Fruit fly (Drosophila melanogaster) whole organism, prepupa: ENCODE measurements around the gene CG42397.

Source experiments
- CG10631 ChIP-seq: fragments of 200-800 bp; sonication (Bioruptor generic); optimal IDR thresholded peaks from 2 replicates; lab custom pipeline; 2016; ENCODE audit warnings: missing biosample characterization, missing genetic modification characterization
- CG10669 ChIP-seq: fragments of 200-800 bp; sonication (Bioruptor generic); optimal IDR thresholded peaks from 3 replicates; lab custom pipeline; 2018; ENCODE audit warnings: missing biosample characterization, mild to moderate bottlenecking, missing genetic modification characterization, moderate library complexity
- CG11294 ChIP-seq: fragments of 200-800 bp; sonication (Bioruptor generic); IDR thresholded peaks from 2 replicates; pipeline ENCODE4 v1.3.6; 2022; ENCODE audit warnings: missing biosample characterization, missing genetic modification characterization
- CG11762 ChIP-seq: fragments of 200-800 bp; sonication (Bioruptor generic); optimal IDR thresholded peaks from 3 replicates; lab custom pipeline; 2016; ENCODE audit warnings: missing biosample characterization, missing genetic modification characterization; ENCODE audit not compliant: insufficient read depth
- CG11902 ChIP-seq: fragments of 200-800 bp; sonication (Bioruptor generic); optimal IDR thresholded peaks from 3 replicates; lab custom pipeline; 2016; ENCODE audit warnings: missing biosample characterization, missing genetic modification characterization
- CG15336 ChIP-seq: fragments of 200-800 bp; sonication (Bioruptor generic); IDR thresholded peaks from 2 replicates; pipeline ENCODE4 v1.3.6; 2022; ENCODE audit warnings: missing biosample characterization, missing genetic modification characterization
- CG3032 ChIP-seq: fragments of 200-800 bp; optimal IDR thresholded peaks from 2 replicates; lab custom pipeline; 2019; ENCODE audit warnings: missing biosample characterization, mild to moderate bottlenecking, missing genetic modification characterization, moderate library complexity
- CG31627 ChIP-seq: fragments of 200-800 bp; sonication (Bioruptor generic); optimal IDR thresholded peaks from 3 replicates; lab custom pipeline; 2016; ENCODE audit warnings: missing biosample characterization, missing genetic modification characterization
- CG32006 ChIP-seq: fragments of 200-800 bp; sonication (Bioruptor generic); optimal IDR thresholded peaks from 3 replicates; lab custom pipeline; 2017; ENCODE audit warnings: missing biosample characterization, mild to moderate bottlenecking, missing genetic modification characterization
- CG3919 ChIP-seq: fragments of 200-800 bp; sonication (Bioruptor generic); optimal IDR thresholded peaks from 3 replicates; lab custom pipeline; 2016; ENCODE audit warnings: missing biosample characterization, missing genetic modification characterization
- CG6163 ChIP-seq: fragments of 200-800 bp; sonication (Bioruptor generic); IDR thresholded peaks from 3 replicates; pipeline ENCODE4 v1.3.6; 2022; ENCODE audit warnings: missing biosample characterization, missing genetic modification characterization
- CG6792 ChIP-seq: fragments of 200-800 bp; sonication (Bioruptor generic); optimal IDR thresholded peaks from 3 replicates; lab custom pipeline; 2016; ENCODE audit warnings: missing biosample characterization, missing genetic modification characterization
- CG6808 ChIP-seq: fragments of 200-800 bp; sonication (Bioruptor generic); optimal IDR thresholded peaks from 3 replicates; lab custom pipeline; 2017; ENCODE audit warnings: missing biosample characterization, missing genetic modification characterization, mild to moderate bottlenecking, moderate library complexity, missing genetic modification reagents
- CG6854 ChIP-seq: fragments of 200-800 bp; sonication (Bioruptor generic); optimal IDR thresholded peaks from 2 replicates; lab custom pipeline; 2017; ENCODE audit warnings: missing biosample characterization, mild to moderate bottlenecking, missing genetic modification characterization
- CG8119 ChIP-seq: fragments of 200-800 bp; sonication (Bioruptor generic); IDR thresholded peaks from 3 replicates; pipeline ENCODE4 v1.3.6; 2022; ENCODE audit warnings: missing biosample characterization, missing genetic modification characterization
- CG8319 ChIP-seq: fragments of 200-800 bp; sonication (Bioruptor generic); optimal IDR thresholded peaks from 3 replicates; lab custom pipeline; 2016; ENCODE audit warnings: missing biosample characterization, missing genetic modification characterization
- CG8632 ChIP-seq: fragments of 200-800 bp; sonication (Bioruptor generic); optimal IDR thresholded peaks from 3 replicates; lab custom pipeline; 2016; ENCODE audit warnings: missing biosample characterization, missing genetic modification characterization
- CG9139 ChIP-seq: fragments of 200-800 bp; sonication (Bioruptor generic); optimal IDR thresholded peaks from 3 replicates; lab custom pipeline; 2017; ENCODE audit warnings: missing biosample characterization, mild to moderate bottlenecking, missing genetic modification characterization
- Eip75B ChIP-seq: fragments of 200-800 bp; sonication (Bioruptor generic); optimal IDR thresholded peaks from 3 replicates; lab custom pipeline; 2016; ENCODE audit warnings: missing biosample characterization, missing genetic modification characterization
- Eip78C ChIP-seq: fragments of 200-800 bp; sonication (Bioruptor generic); peaks from one replicate; lab custom pipeline; 2016; ENCODE audit warnings: missing biosample characterization, missing genetic modification characterization
- Eip93F ChIP-seq: fragments of 200-800 bp; sonication (Bioruptor generic); optimal IDR thresholded peaks from 2 replicates; lab custom pipeline; 2016; ENCODE audit warnings: missing biosample characterization, mild to moderate bottlenecking, missing genetic modification characterization
- Ets21C ChIP-seq: fragments of 200-800 bp; sonication (Bioruptor generic); optimal IDR thresholded peaks from 3 replicates; lab custom pipeline; 2016; ENCODE audit warnings: missing biosample characterization, missing genetic modification characterization
- Ets96B ChIP-seq: fragments of 200-800 bp; optimal IDR thresholded peaks from 2 replicates; lab custom pipeline; 2019; ENCODE audit warnings: missing biosample characterization, mild to moderate bottlenecking, missing genetic modification characterization, moderate library complexity
- Gug ChIP-seq: fragments of 200-800 bp; sonication (Bioruptor generic); IDR thresholded peaks from 2 replicates; pipeline ENCODE4 v1.3.6; 2022; ENCODE audit warnings: missing biosample characterization, missing genetic modification characterization
- Hr38 ChIP-seq: sonication (Bioruptor generic); optimal IDR thresholded peaks from 2 replicates; lab custom pipeline; 2016; ENCODE audit warnings: missing biosample characterization, missing genetic modification characterization
- Hr4 ChIP-seq: fragments of 200-800 bp; sonication (Bioruptor generic); optimal IDR thresholded peaks from 3 replicates; lab custom pipeline; 2016; ENCODE audit warnings: missing biosample characterization, missing genetic modification characterization
- Lpt ChIP-seq: fragments of 200-800 bp; sonication (Bioruptor generic); optimal IDR thresholded peaks from 3 replicates; lab custom pipeline; 2016; ENCODE audit warnings: missing biosample characterization, missing genetic modification characterization
- Met ChIP-seq: fragments of 200-800 bp; sonication (Bioruptor generic); optimal IDR thresholded peaks from 3 replicates; lab custom pipeline; 2016; ENCODE audit warnings: missing biosample characterization, missing genetic modification characterization
- OdsH ChIP-seq: fragments of 200-800 bp; sonication (Bioruptor generic); optimal IDR thresholded peaks from 3 replicates; lab custom pipeline; 2016; ENCODE audit warnings: missing biosample characterization, missing genetic modification characterization
- Smox ChIP-seq: fragments of 200-800 bp; sonication (Bioruptor generic); optimal IDR thresholded peaks from 3 replicates; lab custom pipeline; 2016; ENCODE audit warnings: missing biosample characterization, missing genetic modification characterization
- Sox102F ChIP-seq: fragments of 200-800 bp; sonication (Bioruptor generic); optimal IDR thresholded peaks from 2 replicates; lab custom pipeline; 2016; ENCODE audit warnings: missing biosample characterization, mild to moderate bottlenecking, missing genetic modification characterization
- Sox14 ChIP-seq: fragments of 200-800 bp; sonication (Bioruptor generic); optimal IDR thresholded peaks from 3 replicates; lab custom pipeline; 2016; ENCODE audit warnings: missing biosample characterization, missing genetic modification characterization
- Sox15 ChIP-seq: fragments of 200-800 bp; sonication (Bioruptor generic); optimal IDR thresholded peaks from 3 replicates; lab custom pipeline; 2016; ENCODE audit warnings: missing biosample characterization, missing genetic modification characterization
- achi ChIP-seq: fragments of 200-800 bp; sonication (Bioruptor generic); optimal IDR thresholded peaks from 3 replicates; lab custom pipeline; 2016; ENCODE audit warnings: missing biosample characterization, missing genetic modification characterization
- acj6 ChIP-seq: fragments of 200-800 bp; sonication (Bioruptor generic); optimal IDR thresholded peaks from 3 replicates; lab custom pipeline; 2016; ENCODE audit warnings: missing biosample characterization, missing genetic modification characterization
- cyc ChIP-seq: fragments of 200-800 bp; sonication (Bioruptor generic); optimal IDR thresholded peaks from 3 replicates; lab custom pipeline; 2016; ENCODE audit warnings: missing biosample characterization, missing genetic modification characterization
- dac ChIP-seq: fragments of 200-800 bp; sonication (Bioruptor generic); optimal IDR thresholded peaks from 2 replicates; lab custom pipeline; 2017; ENCODE audit warnings: missing biosample characterization, mild to moderate bottlenecking, missing genetic modification characterization
- dsx ChIP-seq: fragments of 200-800 bp; optimal IDR thresholded peaks from 3 replicates; lab custom pipeline; 2019; ENCODE audit warnings: missing biosample characterization, mild to moderate bottlenecking, missing genetic modification characterization, moderate library complexity; ENCODE audit not compliant: poor library complexity, severe bottlenecking
- eg ChIP-seq: fragments of 200-800 bp; sonication (Bioruptor generic); IDR thresholded peaks from 3 replicates; pipeline ENCODE4 v1.3.6; 2022; ENCODE audit warnings: missing biosample characterization, missing genetic modification characterization
- fkh ChIP-seq: fragments of 200-800 bp; sonication (Bioruptor generic); optimal IDR thresholded peaks from 3 replicates; lab custom pipeline; 2017; ENCODE audit warnings: missing biosample characterization, mild to moderate bottlenecking, missing genetic modification characterization, moderate library complexity
- lz ChIP-seq: fragments of 200-800 bp; sonication (Bioruptor generic); optimal IDR thresholded peaks from 3 replicates; lab custom pipeline; 2016; ENCODE audit warnings: missing biosample characterization, missing genetic modification characterization
- salr ChIP-seq, 2 experiments: fragments of 200-800 bp; sonication (Bioruptor generic); optimal IDR thresholded peaks; 3 replicates each; lab custom pipeline; 2016 to 2018; ENCODE audit warnings: missing biosample characterization in 2 of 2, missing genetic modification characterization in 2 of 2, mild to moderate bottlenecking in 1 of 2
- ss ChIP-seq, 2 experiments: fragments of 200-800 bp; sonication (Bioruptor generic); optimal IDR thresholded peaks; 2 replicates in 1 of 2; 3 replicates in 1 of 2; lab custom pipeline; 2017 to 2018; ENCODE audit warnings: mild to moderate bottlenecking in 2 of 2, missing biosample characterization in 2 of 2, missing genetic modification characterization in 2 of 2, moderate library complexity in 1 of 2
- svp ChIP-seq: fragments of 200-800 bp; sonication (Bioruptor generic); peaks from one replicate; lab custom pipeline; 2016; ENCODE audit warnings: missing biosample characterization, missing genetic modification characterization
- vri ChIP-seq: fragments of 200-800 bp; sonication (Bioruptor generic); optimal IDR thresholded peaks from 3 replicates; lab custom pipeline; 2016; ENCODE audit warnings: missing biosample characterization, mild to moderate bottlenecking, missing genetic modification characterization

Gene CG42397

DNA sequence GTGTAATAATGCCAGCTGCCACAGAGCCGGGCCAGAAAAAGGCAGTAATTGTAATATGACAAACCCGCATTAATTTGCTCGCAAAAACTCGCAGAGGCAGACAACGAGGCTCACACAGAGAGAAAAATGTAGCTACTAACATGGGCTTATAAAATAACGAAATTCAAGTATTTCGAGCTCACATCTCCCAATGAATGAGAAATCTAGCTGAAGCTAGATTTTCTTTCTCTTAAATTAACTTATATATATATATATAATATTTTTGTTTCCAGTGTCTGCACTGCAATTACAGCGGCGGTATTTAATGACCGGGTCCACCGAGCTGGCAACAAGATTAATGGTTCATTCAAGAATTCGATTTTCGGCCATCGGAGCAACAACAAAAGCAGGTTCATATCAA lies 42.6 kb upstream of the CG42397 start (continued):
- peak; percentile 68 for TF ChIP-seq CG6854
- peak; percentile 80 for TF ChIP-seq CG6163
- no peak for TF ChIP-seq CG9139 (GFP tag; lab: Kevin White, UChicago)
- peak; percentile 49 for TF ChIP-seq CG11902 (GFP tag; lab: Kevin White, UChicago)
- peak; percentile 53 for TF ChIP-seq acj6 (GFP tag; lab: Kevin White, UChicago)
- peak; percentile 1 for TF ChIP-seq Eip75B
- TF ChIP-seq svp (GFP tag; lab: Kevin White, UChicago), result peak; percentile 78
- peak; percentile 80 for TF ChIP-seq eg (GFP tag; lab: Robert Waterston, UW)
- TF ChIP-seq CG8119 (GFP tag; lab: Robert Waterston, UW), result peak; percentile 58; the same call in 2 of the 3 replicates
- peak; percentile 76 for TF ChIP-seq CG8632
- TF ChIP-seq Ets96B (tag; lab: Kevin White, UChicago), result peak; percentile 24
- TF ChIP-seq ss (GFP tag; optimal IDR thresholded peaks at IDR 0.05; lab: Kevin White, UChicago), result no peak
- no peak for TF ChIP-seq Eip93F (GFP tag; lab: Kevin White, UChicago)
- TF ChIP-seq Sox102F (GFP tag; lab: Kevin White, UChicago), result peak; percentile 64
- TF ChIP-seq lz, result peak; percentile 24
- TF ChIP-seq Ets21C (GFP tag; lab: Kevin White, UChicago), result no peak
- TF ChIP-seq CG10631 (GFP tag; lab: Kevin White, UChicago), result peak; percentile 22
- no peak for TF ChIP-seq salr (GFP tag; optimal IDR thresholded peaks at IDR 0.05; lab: Kevin White, UChicago)

DNA sequence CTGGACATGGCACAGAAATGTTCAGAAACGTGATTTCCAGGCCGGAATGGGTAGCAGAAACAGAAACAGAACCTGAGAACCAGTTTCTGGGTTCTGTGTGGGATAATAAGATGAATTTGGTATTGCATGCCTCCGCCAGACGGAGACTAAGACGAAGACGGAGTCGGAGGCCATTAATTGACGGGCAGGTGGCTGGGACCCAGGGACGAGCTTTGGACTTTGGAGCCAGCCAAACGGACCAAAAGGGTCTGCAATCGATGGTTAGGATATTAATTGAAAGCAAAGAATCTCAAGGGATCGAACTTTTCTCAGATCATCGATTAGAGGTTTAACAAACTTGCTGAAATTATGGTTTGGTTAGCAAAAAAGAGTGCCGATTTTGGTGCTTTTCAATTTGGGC lies 40.7 kb upstream of the CG42397 start:
- TF ChIP-seq CG9139 (GFP tag; lab: Kevin White, UChicago), result peak; percentile 57
- no peak for TF ChIP-seq CG3919
- TF ChIP-seq CG11294 (GFP tag; lab: Robert Waterston, UW), result no peak
- TF ChIP-seq CG6854, result peak; percentile 36
- TF ChIP-seq dsx (GFP tag; lab: Kevin White, UChicago), result peak; percentile 18
- TF ChIP-seq ss (GFP tag; optimal IDR thresholded peaks at IDR 0.05; lab: Kevin White, UChicago), result peak; percentile 59 to 74
- TF ChIP-seq CG6808 (GFP tag; lab: Kevin White, UChicago), result peak; percentile 50

DNA sequence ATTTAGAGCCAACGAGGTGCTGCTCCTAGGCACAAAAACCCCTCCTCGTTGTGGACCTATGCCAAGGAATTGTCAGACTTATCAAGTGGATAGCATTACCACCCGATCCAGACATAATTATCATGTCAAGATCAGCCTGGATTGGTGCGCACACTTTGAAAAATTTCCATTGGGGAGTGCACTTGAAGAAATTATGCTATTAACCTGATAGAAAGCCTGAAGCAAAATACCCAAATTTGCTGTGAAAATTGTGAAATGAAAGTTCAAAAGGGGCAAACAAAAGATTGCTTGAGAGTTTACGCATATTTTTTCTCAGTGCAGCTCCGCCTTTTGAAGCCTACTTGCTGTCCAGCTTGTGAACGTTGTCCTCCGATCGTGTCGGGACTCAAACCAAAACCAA lies 40.1 kb upstream of the CG42397 start:
- TF ChIP-seq fkh (GFP tag; lab: Kevin White, UChicago) (no peak), CG3032 (tag; lab: Kevin White, UChicago) (peak; percentile 66), Gug (GFP tag; lab: Robert Waterston, UW) (no peak), CG8319 (GFP tag; lab: Kevin White, UChicago) (peak; percentile 0), CG10669 (GFP tag; lab: Kevin White, UChicago) (peak; percentile 45), svp (GFP tag; lab: Kevin White, UChicago) (peak; percentile 65), CG11902 (GFP tag; lab: Kevin White, UChicago) (no peak), Sox102F (GFP tag; lab: Kevin White, UChicago) (no peak), Hr38 (GFP tag; lab: Kevin White, UChicago) (no peak), Eip75B (no peak), vri (GFP tag; lab: Kevin White, UChicago) (no peak), CG3919 (peak; percentile 53), Sox15 (GFP tag; lab: Kevin White, UChicago) (no peak), CG6808 (GFP tag; lab: Kevin White, UChicago) (no peak), CG6854 (no peak), eg (GFP tag; lab: Robert Waterston, UW) (0 out of 3 replicates have a peak, but pooled peaks have one; percentile 15), dac (GFP tag; lab: Kevin White, UChicago) (no peak), dsx (GFP tag; lab: Kevin White, UChicago) (no peak), CG31627 (no peak), Hr4 (GFP tag; lab: Kevin White, UChicago) (peak; percentile 23), Eip78C (GFP tag; lab: Kevin White, UChicago) (peak; percentile 84), CG11762 (GFP tag; lab: Kevin White, UChicago) (no peak), CG6163 (peak; percentile 28; the same call in 1 of the 3 replicates), Lpt (peak; percentile 4), CG8632 (no peak), achi (GFP tag; lab: Kevin White, UChicago) (no peak), CG10631 (GFP tag; lab: Kevin White, UChicago) (peak; percentile 59), ss (GFP tag; optimal IDR thresholded peaks at IDR 0.05; lab: Kevin White, UChicago) (no peak), cyc (GFP tag; lab: Kevin White, UChicago) (peak; percentile 13), OdsH (GFP tag; lab: Kevin White, UChicago) (no peak), acj6 (GFP tag; lab: Kevin White, UChicago) (no peak), Sox14 (peak; percentile 7), CG32006 (GFP tag; lab: Kevin White, UChicago) (peak; percentile 6), CG6792 (GFP tag; lab: Kevin White, UChicago) (peak; percentile 16), Ets96B (tag; lab: Kevin White, UChicago) (peak; percentile 61), CG15336 (GFP tag; lab: Robert Waterston, UW) (no peak), salr (GFP tag; optimal IDR thresholded peaks at IDR 0.05; lab: Kevin White, UChicago) (peak in 1 of 2 experiments; percentile 27), Met (GFP tag; lab: Kevin White, UChicago) (peak; percentile 23), Smox (GFP tag; lab: Kevin White, UChicago) (no peak)
